Fruit fly (Drosophila melanogaster) whole organism, embryonic: ENCODE measurements around the gene Zpr1.

Source experiments
- Bgb ChIP-seq: fragments of 200-800 bp; sonication (Bioruptor generic); IDR thresholded peaks from 2 replicates; pipeline ENCODE4 v1.3.6; 2022; ENCODE audit warnings: missing biosample characterization, missing genetic modification characterization; ENCODE audit not compliant: partially characterized antibody
- CG10979 ChIP-seq: fragments of 200-800 bp; sonication (Bioruptor generic); optimal IDR thresholded peaks from 2 replicates; lab custom pipeline; 2018; ENCODE audit warnings: missing biosample characterization, mild to moderate bottlenecking, missing genetic modification characterization, moderate library complexity
- CG11696 ChIP-seq: fragments of 200-800 bp; sonication (Bioruptor generic); IDR thresholded peaks from 2 replicates; pipeline ENCODE4 v1.3.6; 2022; ENCODE audit warnings: missing biosample characterization, missing genetic modification characterization
- CG12071 ChIP-seq: fragments of 200-800 bp; sonication (Bioruptor generic); optimal IDR thresholded peaks from 3 replicates; lab custom pipeline; 2018; ENCODE audit warnings: missing biosample characterization, mild to moderate bottlenecking, missing genetic modification characterization
- CG12659 ChIP-seq: fragments of 200-800 bp; sonication (Bioruptor generic); optimal IDR thresholded peaks from 3 replicates; lab custom pipeline; 2017; ENCODE audit warnings: mild to moderate bottlenecking, missing biosample characterization, missing genetic modification reagents, missing genetic modification characterization
- CG13287 ChIP-seq: fragments of 200-800 bp; sonication (Bioruptor generic); IDR thresholded peaks from 2 replicates; pipeline ENCODE4 v1.3.6; 2022; ENCODE audit warnings: missing biosample characterization, missing genetic modification characterization; ENCODE audit not compliant: partially characterized antibody
- CG15479 ChIP-seq: fragments of 200-800 bp; sonication (Bioruptor generic); optimal IDR thresholded peaks from 3 replicates; lab custom pipeline; 2019; ENCODE audit warnings: missing biosample characterization, mild to moderate bottlenecking, missing genetic modification characterization, moderate library complexity
- CG1603 ChIP-seq: fragments of 200-800 bp; sonication (Bioruptor generic); optimal IDR thresholded peaks from 2 replicates; lab custom pipeline; 2019; ENCODE audit warnings: missing biosample characterization, mild to moderate bottlenecking, missing genetic modification characterization, moderate library complexity
- CG17186 ChIP-seq: fragments of 200-800 bp; sonication (Bioruptor generic); optimal IDR thresholded peaks from 3 replicates; lab custom pipeline; 2017; ENCODE audit warnings: missing biosample characterization, missing genetic modification reagents, missing genetic modification characterization
- CG17359 ChIP-seq: fragments of 200-800 bp; sonication (Bioruptor generic); optimal IDR thresholded peaks from 3 replicates; lab custom pipeline; 2018; ENCODE audit warnings: missing biosample characterization, mild to moderate bottlenecking, missing genetic modification characterization, moderate library complexity
- CG17802 ChIP-seq: fragments of 200-800 bp; sonication (Bioruptor generic); optimal IDR thresholded peaks from 2 replicates; lab custom pipeline; 2018; ENCODE audit warnings: missing biosample characterization, mild to moderate bottlenecking, missing genetic modification characterization, moderate library complexity
- CG2202 ChIP-seq: fragments of 200-800 bp; sonication (Bioruptor generic); optimal IDR thresholded peaks from 2 replicates; lab custom pipeline; 2018; ENCODE audit warnings: missing biosample characterization, mild to moderate bottlenecking, missing genetic modification characterization
- CG3995 ChIP-seq: fragments of 200-800 bp; sonication (Bioruptor generic); optimal IDR thresholded peaks from 3 replicates; lab custom pipeline; 2016; ENCODE audit warnings: missing biosample characterization, missing genetic modification characterization
- CG4617 ChIP-seq: fragments of 200-800 bp; sonication (Bioruptor generic); optimal IDR thresholded peaks from 3 replicates; lab custom pipeline; 2016; ENCODE audit warnings: missing biosample characterization, missing genetic modification characterization, borderline replicate concordance
- CG8089 ChIP-seq: fragments of 200-800 bp; sonication (Bioruptor generic); optimal IDR thresholded peaks from 3 replicates; lab custom pipeline; 2016; ENCODE audit warnings: missing biosample characterization, missing genetic modification characterization
- CG8944 ChIP-seq: fragments of 200-800 bp; sonication (Bioruptor generic); optimal IDR thresholded peaks from 3 replicates; lab custom pipeline; 2016; ENCODE audit warnings: missing biosample characterization, missing genetic modification characterization
- CG9609 ChIP-seq: fragments of 200-800 bp; sonication (Bioruptor generic); optimal IDR thresholded peaks from 3 replicates; lab custom pipeline; 2016; ENCODE audit warnings: missing biosample characterization, missing genetic modification characterization
- CG9797 ChIP-seq: fragments of 200-800 bp; sonication (Bioruptor generic); optimal IDR thresholded peaks from 3 replicates; lab custom pipeline; 2018; ENCODE audit warnings: missing biosample characterization, mild to moderate bottlenecking, missing genetic modification characterization
- D19B ChIP-seq: fragments of 200-800 bp; sonication (Bioruptor generic); optimal IDR thresholded peaks from 2 replicates; lab custom pipeline; 2017; ENCODE audit warnings: missing biosample characterization, mild to moderate bottlenecking, missing genetic modification characterization
- Dll ChIP-seq: fragments of 200-800 bp; sonication (Bioruptor generic); IDR thresholded peaks from 4 replicates; pipeline ENCODE4 v1.3.6; 2022; ENCODE audit warnings: missing biosample characterization, missing genetic modification characterization; ENCODE audit not compliant: partially characterized antibody
- Doc3 ChIP-seq: fragments of 200-800 bp; sonication (Bioruptor generic); IDR thresholded peaks from 3 replicates; pipeline ENCODE4 v1.3.6; 2022; ENCODE audit warnings: missing biosample characterization, missing genetic modification characterization; ENCODE audit not compliant: partially characterized antibody
- Dp ChIP-seq: fragments of 200-800 bp; sonication (Bioruptor generic); optimal IDR thresholded peaks from 2 replicates; lab custom pipeline; 2018; ENCODE audit warnings: missing biosample characterization, mild to moderate bottlenecking, missing genetic modification characterization, moderate library complexity
- Dref ChIP-seq: fragments of 200-800 bp; sonication (Bioruptor generic); IDR thresholded peaks from 2 replicates; pipeline ENCODE4 v1.3.6; 2022; ENCODE audit warnings: missing biosample characterization, missing genetic modification characterization
- E2f2 ChIP-seq: fragments of 200-800 bp; sonication (Bioruptor generic); IDR thresholded peaks from 2 replicates; pipeline ENCODE4 v1.3.6; 2022; ENCODE audit warnings: missing biosample characterization, missing genetic modification characterization
- Ets97D ChIP-seq: fragments of 200-800 bp; sonication (Bioruptor generic); optimal IDR thresholded peaks from 3 replicates; lab custom pipeline; 2016; ENCODE audit warnings: missing biosample characterization, missing genetic modification characterization
- Hsf ChIP-seq: fragments of 200-800 bp; sonication (Bioruptor generic); optimal IDR thresholded peaks from 3 replicates; lab custom pipeline; 2016; ENCODE audit warnings: missing biosample characterization, missing genetic modification characterization
- MBD-R2 ChIP-seq: fragments of 200-800 bp; sonication (Bioruptor generic); IDR thresholded peaks from 2 replicates; pipeline ENCODE4 v1.3.6; 2022; ENCODE audit warnings: missing biosample characterization, missing genetic modification characterization
- MESR4 ChIP-seq: fragments of 200-800 bp; sonication (Bioruptor generic); optimal IDR thresholded peaks from 2 replicates; lab custom pipeline; 2018; ENCODE audit warnings: missing biosample characterization, mild to moderate bottlenecking, missing genetic modification characterization, moderate library complexity
- Opbp ChIP-seq: fragments of 200-800 bp; sonication (Bioruptor generic); IDR thresholded peaks from 3 replicates; pipeline ENCODE4 v1.3.6; 2022; ENCODE audit warnings: missing biosample characterization, missing genetic modification characterization; ENCODE audit not compliant: partially characterized antibody
- Poxn ChIP-seq: fragments of 200-800 bp; sonication (Bioruptor generic); IDR thresholded peaks from 2 replicates; pipeline ENCODE4 v1.3.6; 2022; ENCODE audit warnings: missing biosample characterization, missing genetic modification characterization
- Sry-δ ChIP-seq: fragments of 200-800 bp; sonication (Bioruptor generic); optimal IDR thresholded peaks from 2 replicates; lab custom pipeline; 2016; ENCODE audit warnings: missing biosample characterization, missing genetic modification characterization
- amos ChIP-seq: fragments of 200-800 bp; sonication (Bioruptor generic); IDR thresholded peaks from 2 replicates; pipeline ENCODE4 v1.3.6; 2022; ENCODE audit warnings: missing biosample characterization, missing genetic modification characterization; ENCODE audit not compliant: partially characterized antibody
- ash1 ChIP-seq: fragments of 200-800 bp; sonication (Bioruptor generic); optimal IDR thresholded peaks from 2 replicates; lab custom pipeline; 2018; ENCODE audit warnings: missing biosample characterization, mild to moderate bottlenecking, missing genetic modification characterization
- bbx ChIP-seq: fragments of 200-800 bp; sonication (Bioruptor generic); IDR thresholded peaks from 2 replicates; pipeline ENCODE4 v1.3.6; 2022; ENCODE audit warnings: missing biosample characterization, missing genetic modification characterization; ENCODE audit not compliant: partially characterized antibody
- exex ChIP-seq: fragments of 200-800 bp; sonication (Bioruptor generic); optimal IDR thresholded peaks from 4 replicates; lab custom pipeline; 2018; ENCODE audit warnings: missing biosample characterization, mild to moderate bottlenecking, missing genetic modification characterization, moderate library complexity
- gfzf ChIP-seq: fragments of 200-800 bp; sonication (Bioruptor generic); optimal IDR thresholded peaks from 2 replicates; lab custom pipeline; 2016; ENCODE audit warnings: missing biosample characterization, mild to moderate bottlenecking, missing genetic modification characterization, moderate library complexity
- hb ChIP-seq: fragments of 200-800 bp; sonication (Bioruptor generic); IDR thresholded peaks from 3 replicates; pipeline ENCODE4 v1.3.6; 2022; ENCODE audit warnings: missing biosample characterization, missing genetic modification characterization; ENCODE audit not compliant: partially characterized antibody
- hbn ChIP-seq: fragments of 200-800 bp; sonication (Bioruptor generic); IDR thresholded peaks from 2 replicates; pipeline ENCODE4 v1.3.6; 2022; ENCODE audit warnings: missing biosample characterization, missing genetic modification characterization; ENCODE audit not compliant: partially characterized antibody
- inv ChIP-seq: fragments of 200-800 bp; sonication (Bioruptor generic); IDR thresholded peaks from 2 replicates; pipeline ENCODE4 v1.3.6; 2022; ENCODE audit warnings: missing biosample characterization, missing genetic modification characterization; ENCODE audit not compliant: partially characterized antibody
- nerfin-2 ChIP-seq: fragments of 200-800 bp; sonication (Bioruptor generic); IDR thresholded peaks from 2 replicates; pipeline ENCODE4 v1.3.6; 2022; ENCODE audit warnings: missing biosample characterization, missing genetic modification characterization; ENCODE audit not compliant: partially characterized antibody
- sens ChIP-seq: fragments of 200-800 bp; sonication (Bioruptor generic); peaks from one replicate; lab custom pipeline; 2016; ENCODE audit warnings: missing biosample characterization, missing genetic modification characterization
- sna ChIP-seq: fragments of 200-800 bp; sonication (Bioruptor generic); IDR thresholded peaks from 2 replicates; pipeline ENCODE4 v1.3.6; 2022; ENCODE audit warnings: missing biosample characterization, missing genetic modification characterization; ENCODE audit not compliant: partially characterized antibody
- sqz ChIP-seq: fragments of 200-800 bp; sonication (Bioruptor generic); optimal IDR thresholded peaks from 3 replicates; lab custom pipeline; 2018; ENCODE audit warnings: missing biosample characterization, mild to moderate bottlenecking, missing genetic modification characterization
- ssp ChIP-seq: fragments of 200-800 bp; sonication (Bioruptor generic); IDR thresholded peaks from 2 replicates; pipeline ENCODE4 v1.3.6; 2022; ENCODE audit warnings: missing biosample characterization, missing genetic modification characterization
- stwl ChIP-seq: fragments of 200-800 bp; sonication (Bioruptor generic); optimal IDR thresholded peaks from 3 replicates; lab custom pipeline; 2018; ENCODE audit warnings: missing biosample characterization, mild to moderate bottlenecking, missing genetic modification characterization, moderate library complexity
- unc-4 ChIP-seq: fragments of 200-800 bp; sonication (Bioruptor generic); IDR thresholded peaks from 2 replicates; pipeline ENCODE4 v1.3.6; 2022; ENCODE audit warnings: missing biosample characterization, missing genetic modification characterization; ENCODE audit not compliant: partially characterized antibody
- vnd ChIP-seq: fragments of 200-800 bp; sonication (Bioruptor generic); IDR thresholded peaks from 3 replicates; pipeline ENCODE4 v1.3.6; 2022; ENCODE audit warnings: missing biosample characterization, missing genetic modification characterization; ENCODE audit not compliant: partially characterized antibody

The Zpr1 gene

DNA sequence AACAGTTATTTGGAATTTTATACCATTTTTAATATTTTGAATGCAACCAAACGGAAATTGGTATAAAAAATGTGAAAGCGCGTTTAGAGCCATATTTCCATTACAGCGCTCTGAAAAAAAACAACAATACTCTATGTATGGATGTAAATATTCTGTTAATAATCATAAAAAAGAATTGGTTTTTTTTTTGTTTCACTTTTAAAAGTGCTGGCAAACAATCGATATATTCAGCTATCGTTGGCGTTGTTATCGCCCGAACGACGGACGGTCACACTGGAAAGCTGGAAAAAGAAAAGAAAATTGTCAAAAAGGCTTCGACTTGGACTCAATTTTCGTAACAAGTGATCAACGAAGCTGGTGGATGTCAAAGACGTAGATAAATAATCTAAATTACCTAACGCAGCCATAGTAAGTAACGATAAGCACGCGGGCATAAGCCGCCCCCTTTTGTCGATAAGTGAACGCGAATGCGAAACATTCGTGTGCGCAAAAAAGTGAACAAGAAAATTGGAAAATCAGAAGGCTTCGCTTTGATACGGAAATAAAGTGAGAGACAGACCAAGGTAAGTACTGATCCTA lies 19.6 kb downstream of the Zpr1 start, which contains the start of gene CG7065 (continued):
- TF ChIP-seq CG4617 (GFP tag; lab: Kevin White, UChicago) (peak; percentile 73), Dref (GFP tag; lab: Robert Waterston, UW) (peak; percentile 74), hbn (peak; percentile 53), CG17186 (no peak), amos (GFP tag; lab: Robert Waterston, UW) (peak; percentile 73), MESR4 (GFP tag; lab: Kevin White, UChicago) (peak; percentile 55), Sry-δ (peak; percentile 73), Poxn (GFP tag; lab: Robert Waterston, UW) (no peak), ssp (GFP tag; lab: Robert Waterston, UW) (peak; percentile 57), D19B (GFP tag; lab: Kevin White, UChicago) (no peak), CG12071 (no peak), CG9797 (peak; percentile 70), CG8944 (GFP tag; lab: Kevin White, UChicago) (no peak), sqz (GFP tag; lab: Kevin White, UChicago) (peak; percentile 69), CG12659 (GFP tag; lab: Kevin White, UChicago) (peak; percentile 28), CG10979 (tag; lab: Kevin White, UChicago) (no peak), sens (GFP tag; lab: Kevin White, UChicago) (peak; percentile 59), CG15479 (no peak), Bgb (GFP tag; lab: Robert Waterston, UW) (peak; percentile 69), unc-4 (GFP tag; lab: Robert Waterston, UW) (peak; percentile 66), Ets97D (GFP tag; lab: Kevin White, UChicago) (peak; percentile 45), CG2202 (tag; lab: Kevin White, UChicago) (no peak), exex (tag; lab: Kevin White, UChicago) (no peak), gfzf (GFP tag; lab: Kevin White, UChicago) (peak; percentile 70), bbx (peak; percentile 75), CG17359 (tag; lab: Kevin White, UChicago) (peak; percentile 17), Dp (GFP tag; lab: Kevin White, UChicago) (peak; percentile 55), CG8089 (GFP tag; lab: Kevin White, UChicago) (no peak), nerfin-2 (GFP tag; lab: Robert Waterston, UW) (0 out of 2 replicates have a peak, but pooled peaks have one; percentile 38), CG13287 (GFP tag; lab: Robert Waterston, UW) (peak; percentile 77), sna (GFP tag; lab: Robert Waterston, UW) (peak; percentile 38; the same call in 1 of the 2 replicates), hb (peak; percentile 47; the same call in 2 of the 3 replicates), Doc3 (GFP tag; lab: Robert Waterston, UW) (0 out of 3 replicates have a peak, but pooled peaks have one; percentile 36), CG3995 (GFP tag; lab: Kevin White, UChicago) (peak; percentile 20), CG1603 (tag; lab: Kevin White, UChicago) (peak; percentile 33), vnd (peak; percentile 67), inv (peak; percentile 45; the same call in 1 of the 2 replicates), CG9609 (no peak), ash1 (GFP tag; lab: Kevin White, UChicago) (no peak), Hsf (no peak), Dll (GFP tag; lab: Robert Waterston, UW) (peak; percentile 68), MBD-R2 (peak; percentile 65), stwl (tag; lab: Kevin White, UChicago) (peak; percentile 40), Opbp (peak; percentile 55; the same call in 2 of the 3 replicates), E2f2 (GFP tag; lab: Robert Waterston, UW) (peak; percentile 56), CG11696 (GFP tag; lab: Robert Waterston, UW) (no peak), CG17802 (tag; lab: Kevin White, UChicago) (peak; percentile 2)
